Worm (Caenorhabditis elegans): ENCODE measurements around the gene nhr-231.

nhr-231 gene

DNA sequence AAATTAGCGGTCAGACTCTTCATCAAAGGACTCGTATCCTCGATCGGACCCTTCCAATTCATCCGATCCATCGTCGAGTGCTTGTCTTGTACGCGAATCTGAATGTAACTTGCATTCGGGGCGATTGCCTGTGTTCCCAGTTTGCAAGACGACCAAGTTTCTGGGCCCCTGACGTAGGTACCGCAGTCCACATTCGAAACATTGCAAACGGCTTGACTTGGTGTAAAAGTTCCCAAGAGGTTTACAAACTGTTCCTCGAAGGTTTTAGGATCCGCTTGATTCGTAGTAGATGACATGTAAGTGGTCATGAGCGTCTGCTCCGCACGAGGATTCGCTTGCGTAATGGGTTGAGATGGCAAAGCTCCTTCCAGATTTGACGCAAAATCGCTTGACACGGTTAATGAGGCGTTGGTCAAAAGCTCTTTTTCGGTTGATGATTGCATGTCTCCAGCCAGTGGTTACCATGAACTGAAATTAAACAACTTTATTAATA is 14.5 kb upstream of the nhr-231 start, which contains the start of gene Y17D7B.4:
TSS of gene Y17D7B.4 (minus strand) at position 443 of the 493 bp plus-strand sequence.
- TF ChIP-seq dmd-4 (tag; optimal IDR thresholded peaks at IDR 0.05; ENCODE audit: borderline replicate concordance) (no peak), fax-1 (tag; optimal IDR thresholded peaks at IDR 0.05) (no peak), sox-2 (GFP tag; IDR thresholded peaks at IDR 0.05) (no peak), unc-55 (GFP tag; optimal IDR thresholded peaks at IDR 0.05) (no peak), pros-1 (tag; optimal IDR thresholded peaks at IDR 0.05) (no peak), lin-11 (tag; optimal IDR thresholded peaks at IDR 0.05) (no peak), sdc-2 (tag; optimal IDR thresholded peaks at IDR 0.05) (no peak), pha-4 (tag; optimal IDR thresholded peaks at IDR 0.05) (no peak), ceh-24 (tag; optimal IDR thresholded peaks at IDR 0.05) (no peak), ref-2 (tag; optimal IDR thresholded peaks at IDR 0.05) (no peak), pag-3 (tag; optimal IDR thresholded peaks at IDR 0.05; ENCODE audit: borderline replicate concordance) (no peak), ceh-45 (GFP tag; IDR thresholded peaks at IDR 0.05) (no peak), ceh-30 (tag; optimal IDR thresholded peaks at IDR 0.05) (no peak), pha-2 (tag; optimal IDR thresholded peaks at IDR 0.05) (no peak), K09A11.1 (tag; optimal IDR thresholded peaks at IDR 0.05; ENCODE audit: insufficient read depth) (no peak), K02D7.2 (tag; optimal IDR thresholded peaks at IDR 0.05) (no peak), mec-3 (tag; optimal IDR thresholded peaks at IDR 0.05; ENCODE audit: borderline replicate concordance) (no peak)

DNA sequence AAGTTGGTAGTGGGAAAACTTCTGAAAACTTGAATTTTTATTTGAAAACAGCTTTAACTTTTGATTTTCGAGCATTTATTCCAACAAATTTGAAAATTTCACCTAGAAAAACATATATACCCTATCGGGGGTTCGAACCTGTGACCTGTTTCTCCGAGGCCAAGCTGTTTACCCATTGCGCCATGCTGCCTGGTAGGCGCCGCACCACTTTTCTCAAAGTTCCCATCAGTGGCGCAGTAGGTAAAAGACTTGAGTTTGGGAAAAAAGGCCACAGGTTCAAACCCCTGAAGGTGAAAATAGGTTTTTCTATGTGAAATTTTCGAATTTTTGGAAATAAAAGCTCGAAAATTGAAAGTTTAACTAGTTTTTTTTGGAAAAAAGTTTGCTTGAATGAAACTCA is 10.2 kb upstream of the nhr-231 start:
- TF ChIP-seq C08G9.2 (tag; optimal IDR thresholded peaks at IDR 0.05) = no peak
- no peak for TF ChIP-seq mec-3 (tag; optimal IDR thresholded peaks at IDR 0.05; ENCODE audit: borderline replicate concordance)
- TF ChIP-seq ets-4 (tag; optimal IDR thresholded peaks at IDR 0.05) = no peak
- no peak for TF ChIP-seq fax-1 (tag; optimal IDR thresholded peaks at IDR 0.05)
- no peak for TF ChIP-seq hlh-13 (GFP tag; optimal IDR thresholded peaks at IDR 0.05)
- no peak for TF ChIP-seq pag-3 (tag; optimal IDR thresholded peaks at IDR 0.05; ENCODE audit: borderline replicate concordance)
- no peak for TF ChIP-seq ceh-2 (tag; optimal IDR thresholded peaks at IDR 0.05)
- no peak for TF ChIP-seq lin-11 (tag; optimal IDR thresholded peaks at IDR 0.05)
- no peak for TF ChIP-seq fkh-10 (GFP tag; optimal IDR thresholded peaks at IDR 0.05)
- no peak for TF ChIP-seq nhr-232 (tag; optimal IDR thresholded peaks at IDR 0.05)
- TF ChIP-seq T23F11.4 (GFP tag; optimal IDR thresholded peaks at IDR 0.05) = no peak
- TF ChIP-seq dmd-4 (tag; optimal IDR thresholded peaks at IDR 0.05; ENCODE audit: borderline replicate concordance) = no peak
- no peak for TF ChIP-seq dve-1 (tag; optimal IDR thresholded peaks at IDR 0.05)
- no peak for TF ChIP-seq K09A11.1 (tag; optimal IDR thresholded peaks at IDR 0.05; ENCODE audit: insufficient read depth)
- no peak for TF ChIP-seq ahr-1 (tag; optimal IDR thresholded peaks at IDR 0.05)
- TF ChIP-seq hlh-15 (tag; optimal IDR thresholded peaks at IDR 0.05) = no peak
- no peak for TF ChIP-seq C38D4.7 (GFP tag; optimal IDR thresholded peaks at IDR 0.05)

DNA sequence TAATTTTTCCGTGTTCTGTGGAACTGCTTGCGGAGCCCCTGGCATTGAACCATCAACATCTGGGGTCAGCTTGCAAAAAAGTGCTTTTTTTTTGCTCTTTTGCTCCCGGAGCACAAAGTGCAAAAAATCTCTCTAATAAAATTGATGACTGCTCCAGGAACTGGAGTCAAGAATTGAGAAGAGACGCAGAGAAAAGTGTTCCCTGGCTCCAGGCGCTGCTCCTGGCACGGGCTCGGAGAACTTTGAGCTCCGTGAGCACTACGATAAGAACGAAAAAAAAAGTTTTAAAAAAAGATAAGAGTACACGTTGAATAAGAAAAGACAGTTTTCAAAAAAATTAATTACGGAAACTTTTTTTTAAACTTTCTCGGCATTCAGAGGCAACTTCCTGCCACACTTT is 8.0 kb upstream of the nhr-231 start:
- TF ChIP-seq elt-4 (tag; optimal IDR thresholded peaks at IDR 0.05) (no peak), unc-86 (tag; optimal IDR thresholded peaks at IDR 0.05) (no peak), ztf-16 (tag; optimal IDR thresholded peaks at IDR 0.05) (no peak), zip-5 (tag; optimal IDR thresholded peaks at IDR 0.05) (no peak), pat-9 (tag; optimal IDR thresholded peaks at IDR 0.05) (no peak), F13H6.1 (tag; optimal IDR thresholded peaks at IDR 0.05) (no peak), eyg-1 (tag; optimal IDR thresholded peaks at IDR 0.05) (no peak), sox-2 (GFP tag; IDR thresholded peaks at IDR 0.05) (no peak), che-1 (tag; optimal IDR thresholded peaks at IDR 0.05) (no peak), sox-4 (tag; optimal IDR thresholded peaks at IDR 0.05) (no peak), hlh-8 (tag; optimal IDR thresholded peaks at IDR 0.05) (no peak), dmd-4 (tag; optimal IDR thresholded peaks at IDR 0.05; ENCODE audit: borderline replicate concordance) (no peak), tbx-7 (tag; optimal IDR thresholded peaks at IDR 0.05) (no peak), pag-3 (tag; optimal IDR thresholded peaks at IDR 0.05; ENCODE audit: borderline replicate concordance) (no peak), mec-3 (tag; optimal IDR thresholded peaks at IDR 0.05; ENCODE audit: borderline replicate concordance) (no peak), elt-2 (tag; optimal IDR thresholded peaks at IDR 0.05) (no peak)

Measured in whole organism, late embryonic.